Worm (Caenorhabditis elegans) whole organism, late embryonic: Measurements from ENCODE around the gene T08G3.11.

ENCODE experiments used
- C08G9.2 ChIP-seq: sonication (generic microtip); optimal IDR thresholded peaks from 2 replicates; lab custom pipeline; 2016; ENCODE audit warnings: mild to moderate bottlenecking, missing genetic modification characterization, moderate library complexity, missing compliant biosample characterization
- K02D7.2 ChIP-seq: sonication (generic microtip); optimal IDR thresholded peaks from 2 replicates; lab custom pipeline; 2017; ENCODE audit warnings: mild to moderate bottlenecking, missing genetic modification characterization, missing compliant biosample characterization
- T23F11.4 ChIP-seq: fragments of 200-800 bp; sonication (Bioruptor generic); optimal IDR thresholded peaks from 2 replicates; lab custom pipeline; 2018; ENCODE audit warnings: mild to moderate bottlenecking, missing genetic modification characterization, missing compliant biosample characterization
- ahr-1 ChIP-seq: sonication (generic microtip); optimal IDR thresholded peaks from 2 replicates; lab custom pipeline; 2016; ENCODE audit warnings: missing genetic modification characterization, missing compliant biosample characterization
- ama-1 ChIP-seq: fragments of 150-350 bp; optimal IDR thresholded peaks from 2 replicates; lab custom pipeline; 2014
- ceh-14 ChIP-seq: sonication (generic microtip); optimal IDR thresholded peaks from 2 replicates; lab custom pipeline; 2016; ENCODE audit warnings: missing genotype, missing genetic modification characterization, missing compliant biosample characterization
- ceh-22 ChIP-seq: sonication (generic microtip); optimal IDR thresholded peaks from 2 replicates; lab custom pipeline; 2017; ENCODE audit warnings: missing biosample characterization, missing genetic modification characterization
- ceh-24 ChIP-seq: sonication (generic microtip); optimal IDR thresholded peaks from 2 replicates; lab custom pipeline; 2016; ENCODE audit warnings: mild to moderate bottlenecking, missing genetic modification characterization, missing compliant biosample characterization
- ceh-30 ChIP-seq: fragments of 150-350 bp; optimal IDR thresholded peaks from 2 replicates; lab custom pipeline; 2014; ENCODE audit warnings: missing biosample characterization, missing genetic modification characterization
- ceh-34 ChIP-seq: sonication (generic microtip); optimal IDR thresholded peaks from 2 replicates; lab custom pipeline; 2016; ENCODE audit warnings: mild to moderate bottlenecking, missing genetic modification characterization, missing compliant biosample characterization
- ceh-48 ChIP-seq: sonication (generic microtip); optimal IDR thresholded peaks from 2 replicates; lab custom pipeline; 2016; ENCODE audit warnings: missing genetic modification characterization, inconsistent platforms, missing compliant biosample characterization
- ceh-6 ChIP-seq: fragments of 200-800 bp; sonication (Bioruptor generic); optimal IDR thresholded peaks from 2 replicates; lab custom pipeline; 2018; ENCODE audit warnings: mild to moderate bottlenecking, missing genetic modification characterization, missing compliant biosample characterization
- ceh-9 ChIP-seq: sonication (generic microtip); optimal IDR thresholded peaks from 2 replicates; lab custom pipeline; 2016; ENCODE audit warnings: mild to moderate bottlenecking, missing genetic modification characterization, inconsistent platforms, missing compliant biosample characterization
- che-1 ChIP-seq: sonication (generic microtip); optimal IDR thresholded peaks from 2 replicates; lab custom pipeline; 2016; ENCODE audit warnings: mild to moderate bottlenecking, missing genetic modification characterization, missing compliant biosample characterization
- dmd-4 ChIP-seq: sonication (generic microtip); optimal IDR thresholded peaks from 2 replicates; lab custom pipeline; 2016; ENCODE audit warnings: borderline replicate concordance, missing genetic modification characterization, missing compliant biosample characterization
- dve-1 ChIP-seq: sonication (generic microtip); optimal IDR thresholded peaks from 2 replicates; lab custom pipeline; 2017; ENCODE audit warnings: antibody characterized with exemption, mild to moderate bottlenecking, missing genetic modification characterization, missing compliant biosample characterization
- ets-4 ChIP-seq: sonication (generic microtip); optimal IDR thresholded peaks from 2 replicates; lab custom pipeline; 2016; ENCODE audit warnings: missing genetic modification characterization, missing compliant biosample characterization
- fax-1 ChIP-seq: sonication (generic microtip); optimal IDR thresholded peaks from 2 replicates; lab custom pipeline; 2016; ENCODE audit warnings: missing genotype, missing genetic modification characterization, missing compliant biosample characterization
- fkh-6 ChIP-seq: sonication (generic microtip); optimal IDR thresholded peaks from 2 replicates; lab custom pipeline; 2016; ENCODE audit warnings: missing genetic modification characterization, missing compliant biosample characterization
- hlh-15 ChIP-seq: sonication (generic microtip); optimal IDR thresholded peaks from 2 replicates; lab custom pipeline; 2016; ENCODE audit warnings: missing genetic modification characterization, missing compliant biosample characterization
- hlh-30 ChIP-seq: sonication (generic microtip); optimal IDR thresholded peaks from 2 replicates; lab custom pipeline; 2017; ENCODE audit warnings: antibody characterized with exemption, missing genetic modification characterization, missing compliant biosample characterization; ENCODE audit not compliant: insufficient read depth
- hlh-8 ChIP-seq: sonication (generic microtip); optimal IDR thresholded peaks from 2 replicates; lab custom pipeline; 2016; ENCODE audit warnings: missing genotype, missing genetic modification characterization, missing compliant biosample characterization
- lim-6 ChIP-seq: sonication (generic microtip); optimal IDR thresholded peaks from 2 replicates; lab custom pipeline; 2016; ENCODE audit warnings: missing genetic modification characterization, missing compliant biosample characterization
- lin-11 ChIP-seq: fragments of 200-800 bp; sonication (Bioruptor generic); optimal IDR thresholded peaks from 2 replicates; lab custom pipeline; 2018; ENCODE audit warnings: mild to moderate bottlenecking, missing genetic modification characterization, missing compliant biosample characterization
- madf-2 ChIP-seq: sonication (generic microtip); optimal IDR thresholded peaks from 2 replicates; lab custom pipeline; 2017; ENCODE audit warnings: missing genetic modification characterization, missing compliant biosample characterization
- mec-3 ChIP-seq: sonication (generic microtip); optimal IDR thresholded peaks from 2 replicates; lab custom pipeline; 2016; ENCODE audit warnings: borderline replicate concordance, missing genetic modification characterization, missing compliant biosample characterization
- nfya-1 ChIP-seq: sonication (generic microtip); optimal IDR thresholded peaks from 2 replicates; lab custom pipeline; 2017; ENCODE audit warnings: missing genetic modification characterization, mild to moderate bottlenecking, missing compliant biosample characterization, antibody characterized with exemption, moderate library complexity
- nhr-232 ChIP-seq: sonication (generic microtip); optimal IDR thresholded peaks from 2 replicates; lab custom pipeline; 2016; ENCODE audit warnings: missing genetic modification characterization, missing compliant biosample characterization
- npax-4 ChIP-seq: sonication (generic microtip); optimal IDR thresholded peaks from 2 replicates; lab custom pipeline; 2016; ENCODE audit warnings: missing genetic modification characterization, missing compliant biosample characterization
- pag-3 ChIP-seq: sonication (generic microtip); optimal IDR thresholded peaks from 2 replicates; lab custom pipeline; 2016; ENCODE audit warnings: missing compliant biosample characterization, missing genetic modification characterization, borderline replicate concordance
- pha-4 ChIP-seq: fragments of 150-350 bp; optimal IDR thresholded peaks from 2 replicates; lab custom pipeline; 2018; ENCODE audit warnings: missing biosample characterization, missing genetic modification reagents, missing genetic modification characterization
- pqm-1 ChIP-seq: sonication (generic microtip); optimal IDR thresholded peaks from 2 replicates; lab custom pipeline; 2016; ENCODE audit warnings: missing genetic modification characterization, missing compliant biosample characterization
- ref-2 ChIP-seq: sonication (generic microtip); optimal IDR thresholded peaks from 2 replicates; lab custom pipeline; 2016; ENCODE audit warnings: missing genetic modification characterization, missing compliant biosample characterization
- sdc-2 ChIP-seq: sonication (generic microtip); optimal IDR thresholded peaks from 2 replicates; lab custom pipeline; 2016; ENCODE audit warnings: missing genotype, missing genetic modification characterization, missing compliant biosample characterization
- sox-4 ChIP-seq: sonication (generic microtip); optimal IDR thresholded peaks from 2 replicates; lab custom pipeline; 2017; ENCODE audit warnings: mild to moderate bottlenecking, missing genetic modification characterization, inconsistent platforms, missing compliant biosample characterization
- ttx-3 ChIP-seq: sonication (generic microtip); optimal IDR thresholded peaks from 2 replicates; lab custom pipeline; 2016; ENCODE audit warnings: missing genetic modification reagents, missing genetic modification characterization, missing compliant biosample characterization
- unc-42 ChIP-seq: sonication (generic microtip); optimal IDR thresholded peaks from 2 replicates; lab custom pipeline; 2016; ENCODE audit warnings: missing genotype, missing genetic modification characterization, missing compliant biosample characterization
- unc-55 ChIP-seq: sonication (generic microtip); optimal IDR thresholded peaks from 2 replicates; lab custom pipeline; 2017; ENCODE audit warnings: missing biosample characterization, missing genetic modification reagents, missing genetic modification characterization
- unc-86 ChIP-seq: sonication (generic microtip); optimal IDR thresholded peaks from 2 replicates; lab custom pipeline; 2016; ENCODE audit warnings: missing genetic modification characterization, missing compliant biosample characterization
- zip-5 ChIP-seq: sonication (generic microtip); optimal IDR thresholded peaks from 2 replicates; lab custom pipeline; 2016; ENCODE audit warnings: missing genetic modification characterization, missing compliant biosample characterization
- ztf-16 ChIP-seq: sonication (generic microtip); optimal IDR thresholded peaks from 2 replicates; lab custom pipeline; 2017; ENCODE audit warnings: missing genetic modification characterization, missing compliant biosample characterization

Gene T08G3.11

ce11 chrV:16445676-16446075, 33.5 kb downstream of the T08G3.11 start, which contains the start of gene T08G3.6:
T08G3.6 (plus strand) TSS chrV:16445976.
- TF ChIP-seq sox-4 (tag; lab: Kevin White, UChicago): no peak
- TF ChIP-seq unc-42 (tag; lab: Kevin White, UChicago): no peak
- no peak for TF ChIP-seq dmd-4 (tag; lab: Kevin White, UChicago)
- no peak for TF ChIP-seq lim-6 (tag; lab: Kevin White, UChicago)
- no peak for TF ChIP-seq ceh-24 (tag; lab: Kevin White, UChicago)
- TF ChIP-seq hlh-15 (tag; lab: Kevin White, UChicago): no peak
- TF ChIP-seq ceh-22 (tag; lab: Kevin White, UChicago): no peak
- TF ChIP-seq ceh-14 (tag; lab: Kevin White, UChicago): no peak
- TF ChIP-seq ref-2 (tag; lab: Kevin White, UChicago): no peak
- no peak for TF ChIP-seq T23F11.4 (GFP tag; lab: Kevin White, UChicago)
- no peak for TF ChIP-seq ceh-30
- no peak for TF ChIP-seq fax-1 (tag; lab: Kevin White, UChicago)
- TF ChIP-seq ztf-16: no peak
- no peak for TF ChIP-seq pqm-1 (tag; lab: Kevin White, UChicago)
- TF ChIP-seq hlh-30 (tag; lab: Kevin White, UChicago): no peak
- TF ChIP-seq nfya-1 (tag; lab: Kevin White, UChicago): no peak
- no peak for TF ChIP-seq lin-11 (tag; lab: Kevin White, UChicago)
- TF ChIP-seq, all 69 proteins: peak for 0

ce11 chrV:16443626-16444025, 35.5 kb downstream of the T08G3.11 start, which contains the start of gene srh-141:
srh-141 (plus strand) TSS chrV:16443926.
- TF ChIP-seq che-1 (no peak), unc-86 (no peak), ceh-9 (tag; lab: Kevin White, UChicago) (no peak), unc-42 (tag; lab: Kevin White, UChicago) (no peak), ceh-14 (tag; lab: Kevin White, UChicago) (no peak), fkh-6 (no peak), fax-1 (tag; lab: Kevin White, UChicago) (no peak), hlh-15 (tag; lab: Kevin White, UChicago) (no peak), ceh-48 (tag; lab: Kevin White, UChicago) (no peak), ceh-22 (tag; lab: Kevin White, UChicago) (no peak), nhr-232 (tag; lab: Kevin White, UChicago) (no peak), ahr-1 (tag; lab: Kevin White, UChicago) (no peak), K02D7.2 (no peak)

ce11 chrV:16437546-16437945, 41.6 kb downstream of the T08G3.11 start, which contains the start of gene F26D2.15:
F26D2.15 (plus strand) TSS chrV:16437846.
- TF ChIP-seq ceh-6 (GFP tag; lab: Kevin White, UChicago): no peak
- TF ChIP-seq lim-6 (tag; lab: Kevin White, UChicago): no peak
- no peak for TF ChIP-seq ama-1 (lab: Kevin White, UChicago)
- no peak for TF ChIP-seq fkh-6
- no peak for TF ChIP-seq hlh-8 (tag; lab: Kevin White, UChicago)
- TF ChIP-seq pha-4 (tag; lab: Kevin White, UChicago): no peak
- TF ChIP-seq ttx-3 (tag; lab: Kevin White, UChicago): no peak
- no peak for TF ChIP-seq ref-2 (tag; lab: Kevin White, UChicago)
- no peak for TF ChIP-seq pqm-1 (tag; lab: Kevin White, UChicago)
- TF ChIP-seq mec-3 (tag; lab: Kevin White, UChicago): no peak
- TF ChIP-seq zip-5 (tag; lab: Kevin White, UChicago): no peak
- no peak for TF ChIP-seq C08G9.2 (tag; lab: Kevin White, UChicago)
- no peak for TF ChIP-seq ets-4
- no peak for TF ChIP-seq dve-1 (tag; lab: Kevin White, UChicago)

ce11 chrV:16435510-16435909, 43.7 kb downstream of the T08G3.11 start, which contains the start of the genes F26D2.13 and F26D2.14:
F26D2.13 (minus strand) TSS chrV:16435610.
F26D2.14 (plus strand) TSS chrV:16435855.
- TF ChIP-seq npax-4 (tag; lab: Kevin White, UChicago) (no peak), pag-3 (tag; lab: Kevin White, UChicago) (no peak), madf-2 (tag; lab: Kevin White, UChicago) (no peak), nhr-232 (tag; lab: Kevin White, UChicago) (no peak), ceh-34 (tag; lab: Kevin White, UChicago) (no peak), unc-55 (GFP tag; lab: Kevin White, UChicago) (no peak), sdc-2 (tag; lab: Kevin White, UChicago) (no peak), ceh-14 (tag; lab: Kevin White, UChicago) (no peak)
